Worm (Caenorhabditis elegans): ENCODE results near the gene mtp-18.

DNA sequence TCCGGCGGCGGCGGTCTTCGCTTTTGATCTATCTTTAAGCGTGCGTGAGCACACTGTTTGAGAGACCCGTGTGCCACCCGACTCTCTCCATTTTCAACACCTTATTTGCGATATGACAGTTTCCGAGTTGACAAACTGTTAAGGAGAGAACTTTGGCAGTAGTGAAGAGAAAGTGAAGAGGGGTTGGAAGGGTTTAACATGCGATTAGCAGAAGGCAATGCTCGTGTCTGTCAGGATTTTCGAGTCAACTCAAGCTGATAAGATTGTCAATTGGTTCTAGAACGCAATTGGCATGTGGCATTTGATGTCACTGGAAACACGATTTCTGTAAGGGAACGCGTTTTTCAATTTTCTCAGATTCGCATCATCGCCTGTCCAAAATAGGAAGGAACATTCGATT, 38.8 kb downstream of the mtp-18 start:
- TF ChIP-seq flt-1 (GFP tag; IDR thresholded peaks at IDR 0.05) (no peak), T22C8.4 (GFP tag; IDR thresholded peaks at IDR 0.05) (no peak), tab-1 (GFP tag; IDR thresholded peaks at IDR 0.05) (no peak)
